Fruit fly (Drosophila melanogaster) whole organism, pupa: ENCODE data around the gene CG34133.

ENCODE experiments used
- CG10348 ChIP-seq: fragments of 200-800 bp; sonication (Bioruptor generic); IDR thresholded peaks from 2 replicates; pipeline ENCODE4 v1.3.6; 2022; ENCODE audit warnings: missing biosample characterization, missing genetic modification characterization
- CG14655 ChIP-seq: fragments of 200-800 bp; sonication (Bioruptor generic); optimal IDR thresholded peaks from 3 replicates; lab custom pipeline; 2017; ENCODE audit warnings: mild to moderate bottlenecking, missing biosample characterization, missing genetic modification reagents, missing genetic modification characterization
- CG15710 ChIP-seq: fragments of 200-800 bp; sonication (Bioruptor generic); optimal IDR thresholded peaks from 2 replicates; lab custom pipeline; 2018; ENCODE audit warnings: missing biosample characterization, mild to moderate bottlenecking, missing genetic modification characterization, moderate library complexity
- CG4496 ChIP-seq: fragments of 200-800 bp; sonication (Bioruptor generic); IDR thresholded peaks from 3 replicates; pipeline ENCODE4 v1.3.6; 2022; ENCODE audit warnings: missing biosample characterization, missing genetic modification characterization
- CG8159 ChIP-seq: fragments of 200-800 bp; sonication (Bioruptor generic); optimal IDR thresholded peaks from 3 replicates; lab custom pipeline; 2018; ENCODE audit warnings: missing biosample characterization, mild to moderate bottlenecking, missing genetic modification characterization, moderate library complexity
- D1 ChIP-seq: fragments of 200-800 bp; sonication (Bioruptor generic); optimal IDR thresholded peaks from 2 replicates; lab custom pipeline; 2018; ENCODE audit warnings: missing biosample characterization, mild to moderate bottlenecking, missing genetic modification characterization, moderate library complexity
- EcR ChIP-seq: fragments of 200-800 bp; sonication (Bioruptor generic); optimal IDR thresholded peaks from 3 replicates; lab custom pipeline; 2019; ENCODE audit warnings: missing biosample characterization, missing genetic modification characterization, mild to moderate bottlenecking, moderate library complexity, missing genetic modification reagents
- Snoo ChIP-seq: fragments of 200-800 bp; sonication (Bioruptor generic); optimal IDR thresholded peaks from 3 replicates; lab custom pipeline; 2017; ENCODE audit warnings: missing biosample characterization, mild to moderate bottlenecking, missing genetic modification characterization, inconsistent platforms
- rn ChIP-seq: fragments of 200-800 bp; sonication (Bioruptor generic); IDR thresholded peaks from 2 replicates; pipeline ENCODE4 v1.3.6; 2022; ENCODE audit warnings: missing biosample characterization, missing genetic modification characterization

DNA sequence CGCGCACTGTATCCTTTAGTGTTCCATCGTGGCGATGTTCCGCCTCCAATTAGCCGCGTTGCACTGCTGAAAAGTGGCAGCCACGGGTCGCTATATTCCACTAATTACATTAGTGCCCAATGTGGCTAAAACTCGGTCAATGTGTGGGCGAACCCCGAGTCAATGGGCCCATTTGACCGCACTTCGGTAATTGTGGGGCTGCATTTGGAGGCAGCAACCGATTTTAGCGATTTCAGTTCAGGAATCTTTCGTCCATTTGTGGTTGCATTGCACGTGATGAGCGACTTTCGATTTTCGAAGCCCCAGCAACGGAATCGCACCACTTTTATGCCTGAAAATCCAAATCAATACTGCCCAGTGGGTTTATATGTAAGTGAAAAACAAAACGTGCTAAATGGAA is 51.0 kb downstream of the CG34133 start, which contains the start of gene trp:
- no peak for TF ChIP-seq CG15710 (tag; lab: Kevin White, UChicago)
- no peak for TF ChIP-seq rn (GFP tag; lab: Robert Waterston, UW)
- TF ChIP-seq CG14655, result no peak
- no peak for TF ChIP-seq CG4496 (GFP tag; lab: Robert Waterston, UW)
- no peak for TF ChIP-seq EcR
- no peak for TF ChIP-seq Snoo (tag; lab: Kevin White, UChicago)
- no peak for TF ChIP-seq CG8159 (tag; lab: Kevin White, UChicago)
- TF ChIP-seq CG10348, result no peak
- no peak for TF ChIP-seq D1 (tag; lab: Kevin White, UChicago)
